Worm (Caenorhabditis elegans): ENCODE results near the gene fic-1.

The fic-1 gene

ce11 chrIV:10935853-10936491 lies 1.3 kb upstream of the fic-1 start, which contains the start of gene lgg-2 (continued):
- peak; percentile 97 for TF ChIP-seq dmd-6 (GFP tag; IDR thresholded peaks at IDR 0.05)
- no peak for TF ChIP-seq spr-3 (GFP tag; optimal IDR thresholded peaks at IDR 0.05)
- TF ChIP-seq hif-1 (tag; optimal IDR thresholded peaks at IDR 0.05): peak; percentile 24 to 77
- no peak for TF ChIP-seq ceh-82 (tag; optimal IDR thresholded peaks at IDR 0.05)
- TF ChIP-seq nhr-41 (GFP tag; IDR thresholded peaks at IDR 0.05): peak; percentile 84
- TF ChIP-seq Y105C5A.15 (GFP tag; IDR thresholded peaks at IDR 0.05): peak; percentile 58; the same call in 1 of the 2 replicates
- TF ChIP-seq ces-1 (GFP tag; optimal IDR thresholded peaks at IDR 0.05): no peak
- no peak for TF ChIP-seq ZK337.2 (GFP tag; IDR thresholded peaks at IDR 0.05)
- peak; percentile 91 for TF ChIP-seq jun-1 (tag; optimal IDR thresholded peaks at IDR 0.05)
- peak; percentile 54; the same call in 1 of the 2 replicates for TF ChIP-seq lin-29 (GFP tag; IDR thresholded peaks at IDR 0.05)
- peak; percentile 6 for TF ChIP-seq F10B5.3 (tag; optimal IDR thresholded peaks at IDR 0.05)
- peak; percentile 76 for TF ChIP-seq set-16 (GFP tag; IDR thresholded peaks at IDR 0.05)
- TF ChIP-seq hlh-11 (tag; optimal IDR thresholded peaks at IDR 0.05): peak; percentile 100
- peak; percentile 87 for TF ChIP-seq ceh-20 (GFP tag; IDR thresholded peaks at IDR 0.05)

DNA sequence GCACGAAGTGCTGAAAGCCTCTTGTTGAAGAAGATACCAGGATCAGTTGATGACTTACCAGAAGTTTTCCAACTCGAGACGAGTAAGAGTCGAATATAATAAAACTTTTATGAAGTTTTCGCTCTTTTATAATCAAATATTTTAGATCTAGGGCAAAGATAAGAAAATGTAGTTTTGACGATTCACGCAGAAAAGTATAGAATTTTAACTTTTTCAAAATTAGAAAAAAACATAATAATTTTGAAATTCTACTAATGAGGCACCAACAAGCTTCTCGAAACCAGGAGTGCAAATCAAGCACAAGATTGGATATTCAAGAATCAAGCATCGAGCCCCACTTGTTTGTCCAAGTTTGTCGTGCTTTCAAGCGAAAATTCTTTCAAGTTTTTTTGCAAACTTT lies 11.5 kb downstream of the fic-1 start, which contains the start of gene Y69E1A.1:
Gene Y69E1A.1, minus strand, starts transcription at position 101 of the 400 bp plus-strand sequence.
- TF ChIP-seq madf-9 (GFP tag; conservative IDR thresholded peaks at IDR 0.05) (no peak), T26A8.4 (GFP tag; IDR thresholded peaks at IDR 0.05) (no peak), fkh-10 (GFP tag; optimal IDR thresholded peaks at IDR 0.05) (no peak), dmd-8 (GFP tag; IDR thresholded peaks at IDR 0.05) (no peak), zip-2 (tag; optimal IDR thresholded peaks at IDR 0.05) (no peak)

ce11 chrIV:10949510-10949909 lies 12.3 kb downstream of the fic-1 start, which contains the start of gene nsph-3.1:
Gene nsph-3.1 (plus strand): TSS chrIV:10949810.
- no peak for TF ChIP-seq ceh-44 (GFP tag; IDR thresholded peaks at IDR 0.05)
- TF ChIP-seq F49E8.2 (tag; optimal IDR thresholded peaks at IDR 0.05; ENCODE audit: borderline replicate concordance): no peak
- no peak for TF ChIP-seq F26F4.8 (GFP tag; conservative IDR thresholded peaks at IDR 0.05)
- TF ChIP-seq skn-1 (tag; optimal IDR thresholded peaks at IDR 0.05): no peak
- TF ChIP-seq daf-12 (tag; optimal IDR thresholded peaks at IDR 0.05): no peak
- no peak for TF ChIP-seq vab-7 (GFP tag; IDR thresholded peaks at IDR 0.05)
- no peak for TF ChIP-seq nhr-11 (tag; optimal IDR thresholded peaks at IDR 0.05)
- no peak for TF ChIP-seq nhr-10 (tag; optimal IDR thresholded peaks at IDR 0.05)
- no peak for TF ChIP-seq zfp-2 (tag; optimal IDR thresholded peaks at IDR 0.05)
- no peak for TF ChIP-seq ZK337.2 (GFP tag; IDR thresholded peaks at IDR 0.05)

- TF ChIP-seq F10B5.3 (tag; optimal IDR thresholded peaks at IDR 0.05) (no peak), daf-19 (GFP tag; conservative IDR thresholded peaks at IDR 0.05) (no peak), mdt-29 (GFP tag; IDR thresholded peaks at IDR 0.05) (no peak), lin-1 (GFP tag; IDR thresholded peaks at IDR 0.05) (no peak), mxl-3 (GFP tag; optimal IDR thresholded peaks at IDR 0.05) (no peak), madf-5 (GFP tag; IDR thresholded peaks at IDR 0.05) (no peak), gei-8 (GFP tag; optimal IDR thresholded peaks at IDR 0.05) (peak; percentile 16), F44E2.7 (GFP tag; IDR thresholded peaks at IDR 0.05) (no peak), ztf-7 (tag; optimal IDR thresholded peaks at IDR 0.05) (no peak), set-16 (GFP tag; IDR thresholded peaks at IDR 0.05) (no peak), fos-1 (tag; optimal IDR thresholded peaks at IDR 0.05) (no peak), ceh-28 (tag; optimal IDR thresholded peaks at IDR 0.05) (no peak), unc-62 (GFP tag; optimal IDR thresholded peaks at IDR 0.05 in 1 of 2) (peak in 1 of 2 experiments; percentile 92), unc-62 (tag; optimal IDR thresholded peaks at IDR 0.05) (no peak), zip-11 (GFP tag; IDR thresholded peaks at IDR 0.05) (no peak), fkh-10 (GFP tag; optimal IDR thresholded peaks at IDR 0.05) (no peak), lim-7 (GFP tag; IDR thresholded peaks at IDR 0.05) (no peak), lin-15B (tag; optimal IDR thresholded peaks at IDR 0.05) (no peak), ceh-82 (tag; optimal IDR thresholded peaks at IDR 0.05) (no peak)
These were observed 13.3 kb downstream of the fic-1 start for ce11 chrIV:10950363-10951214.

Measured in whole organism, L4 larva.